Worm (Caenorhabditis elegans) whole organism, L2 larva: ENCODE results near the gene bbs-4.

Experiments used
- R02D3.7 ChIP-seq: fragments of 150-350 bp; optimal IDR thresholded peaks from 2 replicates; lab custom pipeline; 2014; ENCODE audit warnings: missing biosample characterization, missing genetic modification characterization
- elt-3 ChIP-seq: sonication (generic microtip); optimal IDR thresholded peaks from 2 replicates; lab custom pipeline; 2017; ENCODE audit warnings: missing biosample characterization, missing genetic modification characterization
- mab-5 ChIP-seq: fragments of 150-350 bp; optimal IDR thresholded peaks from 2 replicates; lab custom pipeline; 2014; ENCODE audit warnings: missing biosample characterization, missing genetic modification characterization
- zag-1 ChIP-seq: fragments of 150-350 bp; optimal IDR thresholded peaks from 2 replicates; lab custom pipeline; 2014; ENCODE audit warnings: missing biosample characterization, missing genetic modification characterization

DNA sequence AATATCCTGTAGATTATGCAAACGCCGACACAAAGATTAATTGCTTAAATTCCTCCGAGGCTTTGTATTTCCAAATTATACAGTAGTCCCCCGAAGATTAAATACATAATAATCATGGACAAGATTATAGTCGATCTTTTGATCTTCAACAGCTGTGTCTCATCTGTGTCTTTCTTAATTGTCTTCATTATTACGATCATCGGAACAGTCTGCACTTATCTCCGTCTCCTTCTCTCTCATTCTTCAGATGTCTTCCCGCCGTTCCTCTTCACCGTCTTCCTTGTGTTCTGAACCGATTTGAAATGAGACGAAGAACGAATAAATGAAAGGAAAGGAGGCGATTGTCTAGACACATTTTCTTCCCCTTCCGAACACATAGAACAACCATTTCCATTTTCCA lies 49.1 kb upstream of the bbs-4 start:
- TF ChIP-seq R02D3.7 (tag; lab: Kevin White, UChicago) (no peak), zag-1 (no peak), mab-5 (tag; lab: Kevin White, UChicago) (no peak), elt-3 (tag; lab: Kevin White, UChicago) (no peak)
